Worm (Caenorhabditis elegans) whole organism, L1 larva: Measurements from ENCODE around the gene pals-26.

Experiments
- lin-15B ChIP-seq: fragments of 150-350 bp; sonication (generic microtip); optimal IDR thresholded peaks from 3 replicates; lab custom pipeline; 2014; ENCODE audit warnings: missing biosample characterization, missing genetic modification characterization
- lin-39 ChIP-seq: fragments of 150-350 bp; optimal IDR thresholded peaks from 2 replicates; lab custom pipeline; 2014; ENCODE audit warnings: missing biosample characterization, missing genetic modification reagents, missing genetic modification characterization
- nhr-237 ChIP-seq: fragments of 150-350 bp; optimal IDR thresholded peaks from 2 replicates; lab custom pipeline; 2014; ENCODE audit warnings: missing biosample characterization, missing genetic modification characterization
- nhr-84 ChIP-seq: sonication (generic microtip); optimal IDR thresholded peaks from 2 replicates; lab custom pipeline; 2017; ENCODE audit warnings: missing biosample characterization, missing genetic modification characterization

DNA sequence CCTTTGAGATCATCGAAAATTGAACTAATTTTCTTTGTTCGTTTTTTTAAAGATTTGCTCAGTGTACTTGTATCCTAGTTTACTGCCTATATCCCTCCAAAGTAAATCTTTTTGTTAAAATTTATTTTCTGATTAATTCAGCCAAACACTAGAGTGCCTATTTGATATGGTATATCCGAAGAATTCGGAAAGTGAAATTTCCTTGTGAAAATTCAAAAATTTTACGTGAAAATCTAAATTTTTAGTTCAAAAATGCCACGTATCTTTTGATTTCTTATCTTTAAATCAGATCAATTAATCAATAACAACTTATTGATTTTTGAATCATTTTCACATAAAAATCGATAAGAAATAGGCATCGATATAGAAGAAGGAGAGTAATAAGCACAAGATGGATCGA is 23.5 kb downstream of the pals-26 start, which contains the start of gene R07E5.6:
- TF ChIP-seq nhr-84: no peak
- TF ChIP-seq nhr-237 (tag; lab: Kevin White, UChicago): no peak
- TF ChIP-seq lin-39 (tag; lab: Kevin White, UChicago): no peak
- no peak for TF ChIP-seq lin-15B (tag; lab: Kevin White, UChicago)
